Fruit fly (Drosophila melanogaster) whole organism, prepupa: ENCODE measurements around the gene Swip-1.

Experiments used
- Blimp-1 ChIP-seq: fragments of 200-800 bp; sonication (Bioruptor generic); optimal IDR thresholded peaks from 3 replicates; lab custom pipeline; 2017; ENCODE audit warnings: missing biosample characterization, missing genetic modification characterization, mild to moderate bottlenecking, moderate library complexity, missing genetic modification reagents
- CG11294 ChIP-seq: fragments of 200-800 bp; sonication (Bioruptor generic); IDR thresholded peaks from 2 replicates; pipeline ENCODE4 v1.3.6; 2022; ENCODE audit warnings: missing biosample characterization, missing genetic modification characterization
- CG11762 ChIP-seq: fragments of 200-800 bp; sonication (Bioruptor generic); optimal IDR thresholded peaks from 3 replicates; lab custom pipeline; 2016; ENCODE audit warnings: missing biosample characterization, missing genetic modification characterization; ENCODE audit not compliant: insufficient read depth
- CG11902 ChIP-seq: fragments of 200-800 bp; sonication (Bioruptor generic); optimal IDR thresholded peaks from 3 replicates; lab custom pipeline; 2016; ENCODE audit warnings: missing biosample characterization, missing genetic modification characterization
- CG3032 ChIP-seq: fragments of 200-800 bp; optimal IDR thresholded peaks from 2 replicates; lab custom pipeline; 2019; ENCODE audit warnings: missing biosample characterization, mild to moderate bottlenecking, missing genetic modification characterization, moderate library complexity
- CG31627 ChIP-seq: fragments of 200-800 bp; sonication (Bioruptor generic); optimal IDR thresholded peaks from 3 replicates; lab custom pipeline; 2016; ENCODE audit warnings: missing biosample characterization, missing genetic modification characterization
- CG34406 ChIP-seq: fragments of 200-800 bp; sonication (Bioruptor generic); optimal IDR thresholded peaks from 3 replicates; lab custom pipeline; 2016; ENCODE audit warnings: missing biosample characterization, missing genetic modification characterization
- CG3919 ChIP-seq: fragments of 200-800 bp; sonication (Bioruptor generic); optimal IDR thresholded peaks from 3 replicates; lab custom pipeline; 2016; ENCODE audit warnings: missing biosample characterization, missing genetic modification characterization
- CG4318 ChIP-seq: fragments of 200-800 bp; sonication (Bioruptor generic); optimal IDR thresholded peaks from 3 replicates; lab custom pipeline; 2017; ENCODE audit warnings: missing biosample characterization, mild to moderate bottlenecking, missing genetic modification characterization
- CG6163 ChIP-seq: fragments of 200-800 bp; sonication (Bioruptor generic); IDR thresholded peaks from 3 replicates; pipeline ENCODE4 v1.3.6; 2022; ENCODE audit warnings: missing biosample characterization, missing genetic modification characterization
- CG6792 ChIP-seq: fragments of 200-800 bp; sonication (Bioruptor generic); optimal IDR thresholded peaks from 3 replicates; lab custom pipeline; 2016; ENCODE audit warnings: missing biosample characterization, missing genetic modification characterization
- CG6854 ChIP-seq: fragments of 200-800 bp; sonication (Bioruptor generic); optimal IDR thresholded peaks from 2 replicates; lab custom pipeline; 2017; ENCODE audit warnings: missing biosample characterization, mild to moderate bottlenecking, missing genetic modification characterization
- CG7368 ChIP-seq: fragments of 200-800 bp; sonication (Bioruptor generic); optimal IDR thresholded peaks from 3 replicates; lab custom pipeline; 2016; ENCODE audit warnings: missing biosample characterization, missing genetic modification characterization
- CG8119 ChIP-seq: fragments of 200-800 bp; sonication (Bioruptor generic); IDR thresholded peaks from 3 replicates; pipeline ENCODE4 v1.3.6; 2022; ENCODE audit warnings: missing biosample characterization, missing genetic modification characterization
- CG8319 ChIP-seq: fragments of 200-800 bp; sonication (Bioruptor generic); optimal IDR thresholded peaks from 3 replicates; lab custom pipeline; 2016; ENCODE audit warnings: missing biosample characterization, missing genetic modification characterization
- CG9139 ChIP-seq: fragments of 200-800 bp; sonication (Bioruptor generic); optimal IDR thresholded peaks from 3 replicates; lab custom pipeline; 2017; ENCODE audit warnings: missing biosample characterization, mild to moderate bottlenecking, missing genetic modification characterization
- Eip75B ChIP-seq: fragments of 200-800 bp; sonication (Bioruptor generic); optimal IDR thresholded peaks from 3 replicates; lab custom pipeline; 2016; ENCODE audit warnings: missing biosample characterization, missing genetic modification characterization
- Eip78C ChIP-seq: fragments of 200-800 bp; sonication (Bioruptor generic); peaks from one replicate; lab custom pipeline; 2016; ENCODE audit warnings: missing biosample characterization, missing genetic modification characterization
- Eip93F ChIP-seq: fragments of 200-800 bp; sonication (Bioruptor generic); optimal IDR thresholded peaks from 2 replicates; lab custom pipeline; 2016; ENCODE audit warnings: missing biosample characterization, mild to moderate bottlenecking, missing genetic modification characterization
- Ets21C ChIP-seq: fragments of 200-800 bp; sonication (Bioruptor generic); optimal IDR thresholded peaks from 3 replicates; lab custom pipeline; 2016; ENCODE audit warnings: missing biosample characterization, missing genetic modification characterization
- Gug ChIP-seq: fragments of 200-800 bp; sonication (Bioruptor generic); IDR thresholded peaks from 2 replicates; pipeline ENCODE4 v1.3.6; 2022; ENCODE audit warnings: missing biosample characterization, missing genetic modification characterization
- Hr38 ChIP-seq: sonication (Bioruptor generic); optimal IDR thresholded peaks from 2 replicates; lab custom pipeline; 2016; ENCODE audit warnings: missing biosample characterization, missing genetic modification characterization
- Hr39 ChIP-seq: fragments of 200-800 bp; sonication (Bioruptor generic); optimal IDR thresholded peaks from 2 replicates; lab custom pipeline; 2016; ENCODE audit warnings: missing biosample characterization, missing genetic modification characterization
- Hr4 ChIP-seq: fragments of 200-800 bp; sonication (Bioruptor generic); optimal IDR thresholded peaks from 3 replicates; lab custom pipeline; 2016; ENCODE audit warnings: missing biosample characterization, missing genetic modification characterization
- Lpt ChIP-seq: fragments of 200-800 bp; sonication (Bioruptor generic); optimal IDR thresholded peaks from 3 replicates; lab custom pipeline; 2016; ENCODE audit warnings: missing biosample characterization, missing genetic modification characterization
- Met ChIP-seq: fragments of 200-800 bp; sonication (Bioruptor generic); optimal IDR thresholded peaks from 3 replicates; lab custom pipeline; 2016; ENCODE audit warnings: missing biosample characterization, missing genetic modification characterization
- OdsH ChIP-seq: fragments of 200-800 bp; sonication (Bioruptor generic); optimal IDR thresholded peaks from 3 replicates; lab custom pipeline; 2016; ENCODE audit warnings: missing biosample characterization, missing genetic modification characterization
- Smox ChIP-seq: fragments of 200-800 bp; sonication (Bioruptor generic); optimal IDR thresholded peaks from 3 replicates; lab custom pipeline; 2016; ENCODE audit warnings: missing biosample characterization, missing genetic modification characterization
- Sox102F ChIP-seq: fragments of 200-800 bp; sonication (Bioruptor generic); optimal IDR thresholded peaks from 2 replicates; lab custom pipeline; 2016; ENCODE audit warnings: missing biosample characterization, mild to moderate bottlenecking, missing genetic modification characterization
- Sox14 ChIP-seq: fragments of 200-800 bp; sonication (Bioruptor generic); optimal IDR thresholded peaks from 3 replicates; lab custom pipeline; 2016; ENCODE audit warnings: missing biosample characterization, missing genetic modification characterization
- achi ChIP-seq: fragments of 200-800 bp; sonication (Bioruptor generic); optimal IDR thresholded peaks from 3 replicates; lab custom pipeline; 2016; ENCODE audit warnings: missing biosample characterization, missing genetic modification characterization
- acj6 ChIP-seq: fragments of 200-800 bp; sonication (Bioruptor generic); optimal IDR thresholded peaks from 3 replicates; lab custom pipeline; 2016; ENCODE audit warnings: missing biosample characterization, missing genetic modification characterization
- cyc ChIP-seq: fragments of 200-800 bp; sonication (Bioruptor generic); optimal IDR thresholded peaks from 3 replicates; lab custom pipeline; 2016; ENCODE audit warnings: missing biosample characterization, missing genetic modification characterization
- dsx ChIP-seq: fragments of 200-800 bp; optimal IDR thresholded peaks from 3 replicates; lab custom pipeline; 2019; ENCODE audit warnings: missing biosample characterization, mild to moderate bottlenecking, missing genetic modification characterization, moderate library complexity; ENCODE audit not compliant: poor library complexity, severe bottlenecking
- esn ChIP-seq: fragments of 200-800 bp; sonication (Bioruptor generic); optimal IDR thresholded peaks from 2 replicates; lab custom pipeline; 2016; ENCODE audit warnings: missing biosample characterization, mild to moderate bottlenecking, missing genetic modification characterization, moderate library complexity
- fd59A ChIP-seq: fragments of 200-800 bp; sonication (Bioruptor generic); optimal IDR thresholded peaks from 2 replicates; lab custom pipeline; 2017; ENCODE audit warnings: missing biosample characterization, mild to moderate bottlenecking, missing genetic modification characterization, missing genetic modification reagents
- fd85E ChIP-seq: fragments of 200-800 bp; sonication (Bioruptor generic); optimal IDR thresholded peaks from 3 replicates; lab custom pipeline; 2016; ENCODE audit warnings: missing biosample characterization, missing genetic modification characterization
- fkh ChIP-seq: fragments of 200-800 bp; sonication (Bioruptor generic); optimal IDR thresholded peaks from 3 replicates; lab custom pipeline; 2017; ENCODE audit warnings: missing biosample characterization, mild to moderate bottlenecking, missing genetic modification characterization, moderate library complexity
- lz ChIP-seq: fragments of 200-800 bp; sonication (Bioruptor generic); optimal IDR thresholded peaks from 3 replicates; lab custom pipeline; 2016; ENCODE audit warnings: missing biosample characterization, missing genetic modification characterization
- net ChIP-seq: fragments of 200-800 bp; sonication (Bioruptor generic); optimal IDR thresholded peaks from 3 replicates; lab custom pipeline; 2016; ENCODE audit warnings: missing biosample characterization, missing genetic modification characterization
- pdm3 ChIP-seq: fragments of 200-800 bp; sonication (Bioruptor generic); optimal IDR thresholded peaks from 3 replicates; lab custom pipeline; 2016; ENCODE audit warnings: missing biosample characterization, missing genetic modification characterization
- topi ChIP-seq: fragments of 200-800 bp; sonication (Bioruptor generic); optimal IDR thresholded peaks from 3 replicates; lab custom pipeline; 2016; ENCODE audit warnings: missing biosample characterization, missing genetic modification characterization
- vri ChIP-seq: fragments of 200-800 bp; sonication (Bioruptor generic); optimal IDR thresholded peaks from 3 replicates; lab custom pipeline; 2016; ENCODE audit warnings: missing biosample characterization, mild to moderate bottlenecking, missing genetic modification characterization

The Swip-1 gene

DNA sequence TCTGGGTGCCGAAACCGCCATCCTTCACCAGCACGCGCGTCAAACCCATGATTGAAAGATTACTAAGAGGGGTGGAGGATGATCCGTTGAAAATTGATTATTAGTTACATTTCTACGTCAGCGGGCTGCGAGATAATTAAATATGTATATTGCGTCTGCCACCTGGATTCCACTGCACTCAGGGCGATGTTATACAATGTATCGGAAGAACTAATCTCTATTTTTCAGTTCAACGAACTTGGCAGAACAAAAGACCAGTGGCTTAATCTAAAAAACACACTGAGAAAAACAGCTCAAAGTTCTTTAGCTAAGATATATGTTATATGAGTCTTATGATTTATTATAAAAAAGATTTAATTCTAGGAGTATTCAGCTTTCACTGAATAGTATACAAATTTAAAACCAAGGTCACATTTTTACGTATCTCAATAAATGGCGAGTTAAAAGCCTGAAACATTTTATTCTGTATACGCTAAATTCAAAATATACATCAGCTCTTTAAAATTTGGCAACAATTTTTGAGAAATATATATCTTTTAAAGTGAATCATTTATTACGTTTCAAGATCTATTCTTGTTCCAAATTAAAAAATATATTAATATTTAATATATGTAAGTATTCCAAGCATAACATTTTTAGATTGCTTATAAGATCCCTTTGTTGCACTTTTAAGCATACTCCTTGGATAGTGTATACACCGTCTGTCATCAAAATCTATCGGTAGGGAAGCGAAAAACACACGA, 33.4 kb downstream of the Swip-1 start (continued):
- TF ChIP-seq Eip78C (GFP tag; lab: Kevin White, UChicago) (peak; percentile 14), CG11902 (GFP tag; lab: Kevin White, UChicago) (no peak), CG4318 (GFP tag; lab: Kevin White, UChicago) (no peak), topi (GFP tag; lab: Kevin White, UChicago) (no peak), vri (GFP tag; lab: Kevin White, UChicago) (peak; percentile 80), Hr39 (GFP tag; lab: Kevin White, UChicago) (no peak), Ets21C (GFP tag; lab: Kevin White, UChicago) (no peak), CG3032 (tag; lab: Kevin White, UChicago) (no peak), Hr38 (GFP tag; lab: Kevin White, UChicago) (no peak), CG34406 (GFP tag; lab: Kevin White, UChicago) (no peak), CG7368 (no peak), Gug (GFP tag; lab: Robert Waterston, UW) (no peak), Lpt (GFP tag; lab: Kevin White, UChicago) (no peak), lz (GFP tag; lab: Kevin White, UChicago) (no peak)

DNA sequence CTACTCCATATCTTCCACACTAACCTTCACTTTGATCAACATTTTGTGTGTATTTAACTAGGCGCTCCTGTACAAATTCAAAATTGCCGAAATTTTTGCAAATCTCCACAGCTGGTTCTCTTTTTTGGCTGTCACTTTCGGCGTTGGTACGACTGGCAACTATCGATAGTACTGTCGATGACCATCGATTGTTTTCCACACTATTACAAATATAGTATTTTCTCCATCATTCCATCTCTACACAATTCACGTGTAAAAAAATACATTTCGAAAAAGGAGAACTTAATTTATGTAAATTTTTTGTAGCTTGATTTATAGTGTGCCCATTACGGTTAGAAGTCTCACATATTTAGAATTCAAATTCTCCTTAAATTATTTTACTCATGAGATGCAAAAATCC, 35.4 kb downstream of the Swip-1 start, which contains the start of gene Nedd8:
Gene Nedd8, minus strand, starts transcription at position 164 of the 400 bp plus-strand sequence.
- peak; percentile 21 for TF ChIP-seq fkh (GFP tag; lab: Kevin White, UChicago)
- no peak for TF ChIP-seq fd59A (GFP tag; lab: Kevin White, UChicago)
- peak; percentile 91 for TF ChIP-seq achi (GFP tag; lab: Kevin White, UChicago)
- no peak for TF ChIP-seq CG9139 (GFP tag; lab: Kevin White, UChicago)

DNA sequence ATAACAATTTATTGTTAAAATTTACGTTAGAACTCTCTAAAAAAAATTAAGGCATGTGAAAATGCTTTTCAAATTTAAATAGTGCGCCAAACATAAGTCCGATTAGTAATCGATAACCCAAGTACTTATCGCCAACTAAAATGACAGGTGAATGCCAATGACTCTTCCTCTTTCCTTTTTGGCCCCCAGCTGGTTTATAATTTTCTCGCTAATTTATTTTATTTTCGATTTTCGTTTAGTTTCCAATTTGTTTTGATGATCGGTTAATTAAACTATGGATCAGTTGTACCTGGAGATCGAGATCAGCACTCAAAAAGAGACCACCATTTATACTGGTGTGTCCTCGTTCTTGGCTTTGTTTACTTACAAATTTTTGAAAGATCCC, 38.4 kb downstream of the Swip-1 start, which contains the start of gene CG10428:
Gene CG10428, plus strand, starts transcription at position 161 of the 385 bp plus-strand sequence.
- TF ChIP-seq Eip93F (GFP tag; lab: Kevin White, UChicago) (no peak), CG11294 (GFP tag; lab: Robert Waterston, UW) (no peak), fkh (GFP tag; lab: Kevin White, UChicago) (peak; percentile 53), CG8319 (GFP tag; lab: Kevin White, UChicago) (no peak), Sox102F (GFP tag; lab: Kevin White, UChicago) (no peak), Blimp-1 (no peak), Sox14 (GFP tag; lab: Kevin White, UChicago) (no peak), CG34406 (GFP tag; lab: Kevin White, UChicago) (no peak)

dm6 chr2L:18948065-18948723, 38.9 kb downstream of the Swip-1 start:
- peak; percentile 64 for TF ChIP-seq CG7368
- TF ChIP-seq Met (GFP tag; lab: Kevin White, UChicago), result peak; percentile 88
- TF ChIP-seq CG3919 (GFP tag; lab: Kevin White, UChicago), result peak; percentile 79
- TF ChIP-seq Smox, result peak; percentile 82
- TF ChIP-seq CG6792 (GFP tag; lab: Kevin White, UChicago), result peak; percentile 85
- TF ChIP-seq CG11762 (GFP tag; lab: Kevin White, UChicago), result peak; percentile 54
- TF ChIP-seq Eip75B, result peak; percentile 82
- peak; percentile 91 for TF ChIP-seq CG8119 (GFP tag; lab: Robert Waterston, UW)
- TF ChIP-seq CG11294 (GFP tag; lab: Robert Waterston, UW), result no peak
- peak; percentile 81 for TF ChIP-seq Hr4 (GFP tag; lab: Kevin White, UChicago)
- TF ChIP-seq dsx, result peak; percentile 86
- peak; percentile 78 for TF ChIP-seq cyc
- peak; percentile 81 for TF ChIP-seq CG31627
- TF ChIP-seq fd85E, result no peak
- peak; percentile 89 for TF ChIP-seq pdm3 (GFP tag; lab: Kevin White, UChicago)
- TF ChIP-seq lz (GFP tag; lab: Kevin White, UChicago), result peak; percentile 85
- TF ChIP-seq Eip78C (GFP tag; lab: Kevin White, UChicago), result peak; percentile 95
- TF ChIP-seq OdsH, result peak; percentile 84
- TF ChIP-seq net (GFP tag; lab: Kevin White, UChicago), result peak; percentile 78
- no peak for TF ChIP-seq CG6854
- TF ChIP-seq vri (GFP tag; lab: Kevin White, UChicago), result peak; percentile 79
- TF ChIP-seq Sox14 (GFP tag; lab: Kevin White, UChicago), result peak; percentile 83
- TF ChIP-seq CG9139 (GFP tag; lab: Kevin White, UChicago), result peak; percentile 69
- TF ChIP-seq acj6, result peak; percentile 92
- TF ChIP-seq esn, result peak; percentile 92
- peak; percentile 83 for TF ChIP-seq achi (GFP tag; lab: Kevin White, UChicago)
- peak; percentile 73 for TF ChIP-seq CG6163
